Worm (Caenorhabditis elegans): ENCODE measurements around the gene cgef-1.
A peak's percentile ranks its signal among the peaks of the same experiment; 100 is the strongest.

DNA sequence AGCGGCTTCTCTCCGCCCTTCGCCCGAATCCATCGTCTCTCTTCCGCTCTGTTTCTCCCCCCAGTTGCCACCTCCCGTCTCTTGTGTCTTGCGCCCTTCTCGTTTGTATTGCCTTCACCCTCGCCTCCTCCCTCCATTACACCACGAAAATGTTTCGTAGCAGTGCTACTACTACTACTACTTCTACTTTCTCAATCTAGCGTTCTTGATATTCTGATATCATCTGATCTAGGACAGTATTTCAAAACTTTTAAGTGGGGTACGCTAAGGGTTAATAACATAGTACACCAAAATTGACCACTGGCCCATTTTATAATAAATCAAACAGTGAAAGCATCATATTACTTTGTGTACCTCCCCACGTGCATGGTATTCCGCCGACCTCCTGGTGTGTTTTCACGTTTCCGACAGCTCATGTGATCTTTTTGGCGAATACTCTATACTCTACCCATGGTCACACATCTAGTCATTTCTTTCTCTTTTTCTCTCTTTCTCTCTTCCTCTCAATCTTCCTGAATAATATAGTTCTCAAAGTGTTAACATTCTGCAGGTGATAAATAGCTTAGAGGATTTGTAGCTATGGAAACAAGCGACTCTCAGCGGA, 30.8 kb downstream of the cgef-1 start, which contains the start of gene C14A11.2:
- TF ChIP-seq elt-2 (tag; optimal IDR thresholded peaks at IDR 0.05) = no peak
- no peak for TF ChIP-seq ceh-48 (tag; optimal IDR thresholded peaks at IDR 0.05)
- TF ChIP-seq ama-1 (optimal IDR thresholded peaks at IDR 0.05) = no peak
- TF ChIP-seq elt-4 (tag; optimal IDR thresholded peaks at IDR 0.05) = no peak
- TF ChIP-seq hlh-30 (tag; optimal IDR thresholded peaks at IDR 0.05; ENCODE audit: insufficient read depth) = peak; percentile 54
- TF ChIP-seq zip-5 (tag; optimal IDR thresholded peaks at IDR 0.05) = no peak

Measured in whole organism, late embryonic.